Worm (Caenorhabditis elegans) whole organism, L3 larva: ENCODE results near the gene klp-12.
A peak's percentile ranks its signal among the peaks of the same experiment; 100 is the strongest.

Experiments
- ZK546.5 ChIP-seq: sonication (generic microtip); optimal IDR thresholded peaks from 2 replicates; lab custom pipeline; 2017; ENCODE audit warnings: missing biosample characterization, missing genetic modification characterization
- aly-2 ChIP-seq: fragments of 150-350 bp; optimal IDR thresholded peaks from 2 replicates; lab custom pipeline; 2014; ENCODE audit warnings: missing biosample characterization, missing genetic modification characterization
- ceh-28 ChIP-seq: fragments of 150-350 bp; optimal IDR thresholded peaks from 2 replicates; lab custom pipeline; 2014; ENCODE audit warnings: missing biosample characterization, missing genetic modification reagents, missing genetic modification characterization
- ceh-82 ChIP-seq: fragments of 150-350 bp; optimal IDR thresholded peaks from 2 replicates; lab custom pipeline; 2014; ENCODE audit warnings: missing biosample characterization, missing genetic modification characterization
- ceh-9 ChIP-seq: sonication (generic microtip); optimal IDR thresholded peaks from 2 replicates; lab custom pipeline; 2018; ENCODE audit warnings: missing biosample characterization, missing genetic modification characterization
- egl-27 ChIP-seq: sonication (generic microtip); optimal IDR thresholded peaks from 4 replicates; lab custom pipeline; 2017; ENCODE audit warnings: missing biosample characterization, missing genetic modification reagents, missing genetic modification characterization
- elt-3 ChIP-seq, 3 experiments: fragments of 150-350 bp in 1 of 3; sonication (generic microtip) in 2 of 3; optimal IDR thresholded peaks; 2 replicates in 2 of 3; 4 replicates in 1 of 3; lab custom pipeline; 2014 to 2017; ENCODE audit warnings: missing biosample characterization in 3 of 3, missing genetic modification characterization in 3 of 3
- eor-1 ChIP-seq, 2 experiments: fragments of 150-350 bp; optimal IDR thresholded peaks; 2 replicates each; lab custom pipeline; 2014 to 2018; ENCODE audit warnings: missing biosample characterization in 2 of 2, missing genetic modification characterization in 2 of 2
- fkh-10 ChIP-seq: sonication (generic microtip); optimal IDR thresholded peaks from 2 replicates; lab custom pipeline; 2017; ENCODE audit warnings: missing biosample characterization, missing genetic modification reagents, missing genetic modification characterization
- fos-1 ChIP-seq: fragments of 150-350 bp; optimal IDR thresholded peaks from 2 replicates; lab custom pipeline; 2014; ENCODE audit warnings: missing biosample characterization, missing genetic modification characterization
- hmg-11 ChIP-seq: sonication (generic microtip); optimal IDR thresholded peaks from 2 replicates; lab custom pipeline; 2016; ENCODE audit warnings: missing genetic modification characterization, missing compliant biosample characterization
- jun-1 ChIP-seq: fragments of 150-350 bp; optimal IDR thresholded peaks from 2 replicates; lab custom pipeline; 2014; ENCODE audit warnings: missing biosample characterization, missing genetic modification reagents, missing genetic modification characterization
- lin-15B ChIP-seq: fragments of 150-350 bp; optimal IDR thresholded peaks from 2 replicates; lab custom pipeline; 2014; ENCODE audit warnings: missing biosample characterization, missing genetic modification characterization
- lin-39 ChIP-seq: fragments of 150-350 bp; optimal IDR thresholded peaks from 2 replicates; lab custom pipeline; 2018; ENCODE audit warnings: missing biosample characterization, missing genetic modification reagents, missing genetic modification characterization
- lsy-12 ChIP-seq: sonication (generic microtip); optimal IDR thresholded peaks from 2 replicates; lab custom pipeline; 2016; ENCODE audit warnings: mild to moderate bottlenecking, missing genetic modification characterization, missing compliant biosample characterization
- mdl-1 ChIP-seq: fragments of 150-350 bp; optimal IDR thresholded peaks from 2 replicates; lab custom pipeline; 2014; ENCODE audit warnings: missing biosample characterization, missing genetic modification characterization
- mml-1 ChIP-seq: fragments of 150-350 bp; sonication (generic microtip); optimal IDR thresholded peaks from 3 replicates; lab custom pipeline; 2014; ENCODE audit warnings: missing biosample characterization, missing genetic modification characterization
- nfya-1 ChIP-seq: sonication (generic microtip); optimal IDR thresholded peaks from 2 replicates; lab custom pipeline; 2017; ENCODE audit warnings: missing genetic modification characterization, mild to moderate bottlenecking, missing compliant biosample characterization, antibody characterized with exemption, moderate library complexity; ENCODE audit not compliant: insufficient read depth
- nhr-12 ChIP-seq: fragments of 150-350 bp; optimal IDR thresholded peaks from 2 replicates; lab custom pipeline; 2014; ENCODE audit warnings: missing biosample characterization, missing genetic modification characterization
- nhr-23 ChIP-seq: fragments of 150-350 bp; optimal IDR thresholded peaks from 2 replicates; lab custom pipeline; 2014; ENCODE audit warnings: missing biosample characterization, missing genetic modification reagents, missing genetic modification characterization
- nhr-237 ChIP-seq: fragments of 150-350 bp; optimal IDR thresholded peaks from 2 replicates; lab custom pipeline; 2014; ENCODE audit warnings: missing biosample characterization, missing genetic modification characterization
- nhr-25 ChIP-seq: sonication (generic microtip); optimal IDR thresholded peaks from 2 replicates; lab custom pipeline; 2017; ENCODE audit warnings: missing biosample characterization, missing genetic modification characterization
- nhr-28 ChIP-seq: fragments of 150-350 bp; optimal IDR thresholded peaks from 2 replicates; lab custom pipeline; 2014; ENCODE audit warnings: missing biosample characterization, missing genetic modification characterization
- nhr-43 ChIP-seq: sonication (generic microtip); optimal IDR thresholded peaks from 2 replicates; lab custom pipeline; 2016; ENCODE audit warnings: mild to moderate bottlenecking, missing genetic modification characterization, missing compliant biosample characterization; ENCODE audit not compliant: poor library complexity, severe bottlenecking
- nhr-67 ChIP-seq: fragments of 150-350 bp; optimal IDR thresholded peaks from 2 replicates; lab custom pipeline; 2014; ENCODE audit warnings: missing biosample characterization, missing genetic modification characterization
- nhr-76 ChIP-seq: fragments of 150-350 bp; sonication (generic microtip); optimal IDR thresholded peaks from 5 replicates; lab custom pipeline; 2014; ENCODE audit warnings: missing biosample characterization, missing genetic modification characterization
- pha-4 ChIP-seq: fragments of 150-350 bp; optimal IDR thresholded peaks from 2 replicates; lab custom pipeline; 2014; ENCODE audit warnings: missing biosample characterization, missing genetic modification reagents, missing genetic modification characterization
- pqm-1 ChIP-seq: fragments of 150-350 bp; optimal IDR thresholded peaks from 2 replicates; lab custom pipeline; 2017; ENCODE audit warnings: missing biosample characterization, missing genetic modification characterization, inconsistent platforms
- sea-2 ChIP-seq: fragments of 150-350 bp; sonication (generic microtip); optimal IDR thresholded peaks from 4 replicates; lab custom pipeline; 2014; ENCODE audit warnings: missing biosample characterization, missing genetic modification reagents, missing genetic modification characterization
- skn-1 ChIP-seq: fragments of 150-350 bp; optimal IDR thresholded peaks from 2 replicates; lab custom pipeline; 2014; ENCODE audit warnings: missing biosample characterization, missing genetic modification characterization
- snpc-4 ChIP-seq: fragments of 150-350 bp; optimal IDR thresholded peaks from 2 replicates; lab custom pipeline; 2014; ENCODE audit warnings: missing biosample characterization, missing genetic modification characterization
- tbx-2 ChIP-seq: sonication (generic microtip); optimal IDR thresholded peaks from 2 replicates; lab custom pipeline; 2016; ENCODE audit warnings: mild to moderate bottlenecking, missing genetic modification characterization, missing compliant biosample characterization
- unc-39 ChIP-seq: sonication (generic microtip); optimal IDR thresholded peaks from 4 replicates; lab custom pipeline; 2017; ENCODE audit warnings: missing biosample characterization, missing genetic modification characterization
- ztf-4 ChIP-seq: fragments of 150-350 bp; optimal IDR thresholded peaks from 2 replicates; lab custom pipeline; 2014; ENCODE audit warnings: missing biosample characterization, missing genetic modification characterization

klp-12 gene

ce11 chrIV:11316640-11317039 lies 43.0 kb downstream of the klp-12 start:
- TF ChIP-seq nhr-237 (tag; lab: Kevin White, UChicago): no peak
- peak; percentile 57 for TF ChIP-seq pha-4 (tag; lab: Kevin White, UChicago)
- TF ChIP-seq lsy-12 (tag; lab: Kevin White, UChicago): no peak
- TF ChIP-seq lin-15B (tag; lab: Kevin White, UChicago): no peak
- no peak for TF ChIP-seq ceh-82 (tag; lab: Kevin White, UChicago)
- no peak for TF ChIP-seq nhr-67 (tag; lab: Kevin White, UChicago)

- TF ChIP-seq skn-1 (tag; lab: Kevin White, UChicago) (peak; percentile 81), sea-2 (GFP tag; lab: Kevin White, UChicago) (no peak)
Measured at ce11 chrIV:11316106-11316505, 43.6 kb downstream of the klp-12 start.

- no peak for TF ChIP-seq nhr-76 (tag; lab: Kevin White, UChicago)
- TF ChIP-seq lin-15B (tag; lab: Kevin White, UChicago): no peak
- no peak for TF ChIP-seq ceh-28 (tag; lab: Kevin White, UChicago)
- TF ChIP-seq nhr-12 (tag; lab: Kevin White, UChicago): no peak
- TF ChIP-seq nhr-23: no peak
- no peak for TF ChIP-seq nhr-237 (tag; lab: Kevin White, UChicago)
- TF ChIP-seq mdl-1 (tag; lab: Kevin White, UChicago): no peak
- no peak for TF ChIP-seq ZK546.5 (tag; lab: Kevin White, UChicago)
- TF ChIP-seq pha-4 (tag; lab: Kevin White, UChicago): no peak
- TF ChIP-seq pqm-1 (tag; lab: Kevin White, UChicago): no peak
- TF ChIP-seq fkh-10 (GFP tag; lab: Kevin White, UChicago): no peak
- TF ChIP-seq, all 47 proteins: peak for 0
Measured at ce11 chrIV:11315688-11316087, 44.0 kb downstream of the klp-12 start.

ce11 chrIV:11314885-11315284 lies 44.8 kb downstream of the klp-12 start, which contains the start of the genes B0035.3, B0035.22 and pfd-4:
Gene B0035.3 (minus strand): TSS chrIV:11314998.
Gene B0035.22 (plus strand): TSS chrIV:11315153.
Gene pfd-4 (plus strand): TSS chrIV:11315207.
- TF ChIP-seq nfya-1 (peak; percentile 62), nhr-23 (peak; percentile 63), unc-39 (tag; lab: Kevin White, UChicago) (no peak), snpc-4 (tag; lab: Kevin White, UChicago) (peak; percentile 18), nhr-43 (tag; lab: Kevin White, UChicago) (peak; percentile 68), eor-1 (tag; optimal IDR thresholded peaks at IDR 0.05; lab: Kevin White, UChicago) (no peak), tbx-2 (tag; lab: Kevin White, UChicago) (no peak), fos-1 (tag; lab: Kevin White, UChicago) (no peak), jun-1 (tag; lab: Kevin White, UChicago) (no peak), egl-27 (tag; lab: Kevin White, UChicago) (no peak), nhr-25 (peak; percentile 3), lin-15B (tag; lab: Kevin White, UChicago) (peak; percentile 85), hmg-11 (tag; lab: Kevin White, UChicago) (peak; percentile 25), mml-1 (tag; lab: Kevin White, UChicago) (no peak), elt-3 (tag; optimal IDR thresholded peaks at IDR 0.05; lab: Kevin White, UChicago) (no peak), lin-39 (tag; lab: Kevin White, UChicago) (no peak), pha-4 (tag; lab: Kevin White, UChicago) (peak; percentile 60), ztf-4 (tag; lab: Kevin White, UChicago) (no peak), ceh-28 (tag; lab: Kevin White, UChicago) (no peak), fkh-10 (GFP tag; lab: Kevin White, UChicago) (no peak), mdl-1 (tag; lab: Kevin White, UChicago) (no peak)

ce11 chrIV:11313880-11314279 lies 45.8 kb downstream of the klp-12 start, which contains the start of gene dnj-2:
Gene dnj-2 (minus strand): TSS chrIV:11313980.
- TF ChIP-seq nhr-28 (tag; lab: Kevin White, UChicago): no peak
- no peak for TF ChIP-seq ZK546.5 (tag; lab: Kevin White, UChicago)
- TF ChIP-seq aly-2 (tag; lab: Kevin White, UChicago): no peak
- TF ChIP-seq ceh-9 (tag; lab: Kevin White, UChicago): no peak
- no peak for TF ChIP-seq egl-27 (tag; lab: Kevin White, UChicago)
- TF ChIP-seq jun-1 (tag; lab: Kevin White, UChicago): no peak
- TF ChIP-seq elt-3 (tag; optimal IDR thresholded peaks at IDR 0.05; lab: Kevin White, UChicago): no peak
- no peak for TF ChIP-seq pha-4 (tag; lab: Kevin White, UChicago)
- TF ChIP-seq nhr-237 (tag; lab: Kevin White, UChicago): no peak
